Worm (Caenorhabditis elegans): ENCODE data around the gene tag-321.

tag-321 gene

ce11 chrIV:7763748-7764147 lies 19.9 kb downstream of the tag-321 start, which contains the start of the genes C46A5.6 and C46A5.1:
Gene C46A5.6, minus strand, starts transcription at chrIV:7763848.
Gene C46A5.1, plus strand, starts transcription at chrIV:7763931.
- TF ChIP-seq W03F9.2 (tag; optimal IDR thresholded peaks at IDR 0.05), result no peak
- no peak for TF ChIP-seq dao-5 (tag; optimal IDR thresholded peaks at IDR 0.05)
- TF ChIP-seq him-1 (tag; optimal IDR thresholded peaks at IDR 0.05), result no peak

ce11 chrIV:7760117-7760516 lies 23.5 kb downstream of the tag-321 start, which contains the start of gene del-7:
Gene del-7, plus strand, starts transcription at chrIV:7760417.
- TF ChIP-seq him-1 (tag; optimal IDR thresholded peaks at IDR 0.05) (no peak), dao-5 (tag; optimal IDR thresholded peaks at IDR 0.05) (no peak), W03F9.2 (tag; optimal IDR thresholded peaks at IDR 0.05) (no peak)

- TF ChIP-seq W03F9.2 (tag; optimal IDR thresholded peaks at IDR 0.05) (no peak), dao-5 (tag; optimal IDR thresholded peaks at IDR 0.05) (no peak), him-1 (tag; optimal IDR thresholded peaks at IDR 0.05) (no peak)
Measured at ce11 chrIV:7759527-7759926, 24.1 kb downstream of the tag-321 start, which contains the start of gene dsb-3. Gene dsb-3, minus strand, starts transcription at chrIV:7759627.

ce11 chrIV:7757245-7757644 lies 26.4 kb downstream of the tag-321 start, which contains the start of gene C46A5.4:
Gene C46A5.4, minus strand, starts transcription at chrIV:7757345.
- TF ChIP-seq him-1 (tag; optimal IDR thresholded peaks at IDR 0.05), result no peak
- no peak for TF ChIP-seq W03F9.2 (tag; optimal IDR thresholded peaks at IDR 0.05)

- TF ChIP-seq W03F9.2 (tag; optimal IDR thresholded peaks at IDR 0.05) (no peak), dao-5 (tag; optimal IDR thresholded peaks at IDR 0.05) (no peak), him-1 (tag; optimal IDR thresholded peaks at IDR 0.05) (no peak)
Measured at ce11 chrIV:7754114-7754513, 29.5 kb downstream of the tag-321 start.

ce11 chrIV:7753108-7753507 lies 30.5 kb downstream of the tag-321 start, which contains the start of gene col-14:
Gene col-14, plus strand, starts transcription at chrIV:7753408.
- TF ChIP-seq dao-5 (tag; optimal IDR thresholded peaks at IDR 0.05) (no peak), W03F9.2 (tag; optimal IDR thresholded peaks at IDR 0.05) (no peak), him-1 (tag; optimal IDR thresholded peaks at IDR 0.05) (no peak)

- TF ChIP-seq dao-5 (tag; optimal IDR thresholded peaks at IDR 0.05) (no peak), W03F9.2 (tag; optimal IDR thresholded peaks at IDR 0.05) (no peak), him-1 (tag; optimal IDR thresholded peaks at IDR 0.05) (no peak)
Measured at ce11 chrIV:7747838-7748237, 35.8 kb downstream of the tag-321 start, which contains the start of gene klo-1. Gene klo-1, minus strand, starts transcription at chrIV:7748225.

- no peak for TF ChIP-seq W03F9.2 (tag; optimal IDR thresholded peaks at IDR 0.05)
- no peak for TF ChIP-seq him-1 (tag; optimal IDR thresholded peaks at IDR 0.05)
- no peak for TF ChIP-seq dao-5 (tag; optimal IDR thresholded peaks at IDR 0.05)
Measured at ce11 chrIV:7743539-7743938, 40.1 kb downstream of the tag-321 start, which contains the start of gene npr-35. Gene npr-35, plus strand, starts transcription at chrIV:7743839.

ce11 chrIV:7736616-7737015 lies 47.0 kb downstream of the tag-321 start:
- TF ChIP-seq him-1 (tag; optimal IDR thresholded peaks at IDR 0.05) (no peak), W03F9.2 (tag; optimal IDR thresholded peaks at IDR 0.05) (no peak), dao-5 (tag; optimal IDR thresholded peaks at IDR 0.05) (no peak)

ce11 chrIV:7734619-7735018 lies 49.0 kb downstream of the tag-321 start, which contains the start of gene clx-1:
Gene clx-1, plus strand, starts transcription at chrIV:7734648.
- TF ChIP-seq dao-5 (tag; optimal IDR thresholded peaks at IDR 0.05) (no peak), him-1 (tag; optimal IDR thresholded peaks at IDR 0.05) (no peak), W03F9.2 (tag; optimal IDR thresholded peaks at IDR 0.05) (no peak)

ce11 chrIV:7734173-7734572 lies 49.5 kb downstream of the tag-321 start:
- TF ChIP-seq him-1 (tag; optimal IDR thresholded peaks at IDR 0.05) (no peak), dao-5 (tag; optimal IDR thresholded peaks at IDR 0.05) (no peak), W03F9.2 (tag; optimal IDR thresholded peaks at IDR 0.05) (no peak)

Data from whole organism, L4/young adult.